Fruit fly (Drosophila melanogaster) whole organism, embryonic: ENCODE measurements around the gene CG43867.

ENCODE experiments used
- Aef1 ChIP-seq: fragments of 200-800 bp; sonication (Bioruptor generic); IDR thresholded peaks from 3 replicates; pipeline ENCODE4 v1.3.6; 2022; ENCODE audit warnings: missing biosample characterization, missing genetic modification characterization
- Asciz ChIP-seq: fragments of 200-800 bp; sonication (Bioruptor generic); optimal IDR thresholded peaks from 2 replicates; lab custom pipeline; 2017; ENCODE audit warnings: missing biosample characterization, mild to moderate bottlenecking, missing genetic modification characterization, missing genetic modification reagents
- Bteb2 ChIP-seq: fragments of 200-800 bp; sonication (Bioruptor generic); optimal IDR thresholded peaks from 2 replicates; lab custom pipeline; 2016; ENCODE audit warnings: missing biosample characterization, missing genetic modification characterization
- CG10209 ChIP-seq: fragments of 200-800 bp; sonication (Bioruptor generic); optimal IDR thresholded peaks from 3 replicates; lab custom pipeline; 2017; ENCODE audit warnings: missing biosample characterization, mild to moderate bottlenecking, missing genetic modification characterization, missing genetic modification reagents
- CG10543 ChIP-seq: fragments of 200-800 bp; sonication (Bioruptor generic); optimal IDR thresholded peaks from 3 replicates; lab custom pipeline; 2017; ENCODE audit warnings: missing biosample characterization, mild to moderate bottlenecking, missing genetic modification characterization, moderate library complexity
- CG11398 ChIP-seq: fragments of 200-800 bp; sonication (Bioruptor generic); optimal IDR thresholded peaks from 2 replicates; lab custom pipeline; 2016; ENCODE audit warnings: missing biosample characterization, missing genetic modification characterization
- CG11695 ChIP-seq: fragments of 200-800 bp; sonication (Bioruptor generic); IDR thresholded peaks from 3 replicates; pipeline ENCODE4 v1.3.6; 2022; ENCODE audit warnings: missing biosample characterization, missing genetic modification characterization
- CG1233 ChIP-seq: fragments of 200-800 bp; sonication (Bioruptor generic); optimal IDR thresholded peaks from 4 replicates; lab custom pipeline; 2018; ENCODE audit warnings: missing biosample characterization, mild to moderate bottlenecking, missing genetic modification characterization
- CG15011 ChIP-seq: fragments of 200-800 bp; sonication (Bioruptor generic); optimal IDR thresholded peaks from 3 replicates; lab custom pipeline; 2018; ENCODE audit warnings: missing biosample characterization, mild to moderate bottlenecking, missing genetic modification characterization
- CG15601 ChIP-seq: fragments of 200-800 bp; sonication (Bioruptor generic); optimal IDR thresholded peaks from 3 replicates; lab custom pipeline; 2019; ENCODE audit warnings: missing biosample characterization, mild to moderate bottlenecking, missing genetic modification characterization, moderate library complexity
- CG17361 ChIP-seq: fragments of 200-800 bp; sonication (Bioruptor generic); IDR thresholded peaks from 3 replicates; pipeline ENCODE4 v1.3.6; 2022; ENCODE audit warnings: missing biosample characterization, missing genetic modification characterization
- CG17829 ChIP-seq: fragments of 200-800 bp; optimal IDR thresholded peaks from 2 replicates; lab custom pipeline; 2019; ENCODE audit warnings: missing biosample characterization, mild to moderate bottlenecking, missing genetic modification characterization, moderate library complexity
- CG18011 ChIP-seq: fragments of 200-800 bp; sonication (Bioruptor generic); optimal IDR thresholded peaks from 2 replicates; lab custom pipeline; 2017; ENCODE audit warnings: missing biosample characterization, missing genetic modification characterization, mild to moderate bottlenecking, moderate library complexity, missing genotype
- CG18262 ChIP-seq: fragments of 200-800 bp; optimal IDR thresholded peaks from 3 replicates; lab custom pipeline; 2019; ENCODE audit warnings: missing biosample characterization, mild to moderate bottlenecking, missing genetic modification characterization, moderate library complexity
- CG32532 ChIP-seq: fragments of 200-800 bp; sonication (Bioruptor generic); IDR thresholded peaks from 2 replicates; pipeline ENCODE4 v1.3.6; 2022; ENCODE audit warnings: missing biosample characterization, missing genetic modification characterization
- CG33213 ChIP-seq: fragments of 200-800 bp; sonication (Bioruptor generic); optimal IDR thresholded peaks from 3 replicates; lab custom pipeline; 2016; ENCODE audit warnings: missing biosample characterization, missing genetic modification characterization
- CG4854 ChIP-seq: fragments of 200-800 bp; sonication (Bioruptor generic); optimal IDR thresholded peaks from 2 replicates; lab custom pipeline; 2016; ENCODE audit warnings: missing biosample characterization, missing genetic modification characterization, inconsistent platforms
- CG6175 ChIP-seq: fragments of 200-800 bp; sonication (Bioruptor generic); IDR thresholded peaks from 3 replicates; pipeline ENCODE4 v1.3.6; 2022; ENCODE audit warnings: missing biosample characterization, missing genetic modification characterization
- CG7745 ChIP-seq: fragments of 200-800 bp; sonication (Bioruptor generic); optimal IDR thresholded peaks from 2 replicates; lab custom pipeline; 2018; ENCODE audit warnings: missing biosample characterization, mild to moderate bottlenecking, missing genetic modification characterization, moderate library complexity
- CrebB ChIP-seq: fragments of 200-800 bp; sonication (Bioruptor generic); optimal IDR thresholded peaks from 3 replicates; lab custom pipeline; 2018; ENCODE audit warnings: missing biosample characterization, mild to moderate bottlenecking, missing genetic modification characterization
- Dp ChIP-seq: fragments of 200-800 bp; sonication (Bioruptor generic); optimal IDR thresholded peaks from 2 replicates; lab custom pipeline; 2018; ENCODE audit warnings: missing biosample characterization, mild to moderate bottlenecking, missing genetic modification characterization, moderate library complexity
- HLH3B ChIP-seq: fragments of 200-800 bp; sonication (Bioruptor generic); IDR thresholded peaks from 2 replicates; pipeline ENCODE4 v1.3.6; 2022; ENCODE audit warnings: missing biosample characterization, missing genetic modification characterization
- HLH4C ChIP-seq: fragments of 200-800 bp; sonication (Bioruptor generic); IDR thresholded peaks from 3 replicates; pipeline ENCODE4 v1.3.6; 2022; ENCODE audit warnings: missing biosample characterization, missing genetic modification characterization; ENCODE audit not compliant: partially characterized antibody
- HLH54F ChIP-seq: fragments of 200-800 bp; sonication (Bioruptor generic); optimal IDR thresholded peaks from 3 replicates; lab custom pipeline; 2016; ENCODE audit warnings: missing biosample characterization, missing genetic modification characterization
- Hr3 ChIP-seq: fragments of 200-800 bp; sonication (Bioruptor generic); optimal IDR thresholded peaks from 3 replicates; lab custom pipeline; 2016; ENCODE audit warnings: missing biosample characterization, missing genetic modification characterization
- Jarid2 ChIP-seq: fragments of 200-800 bp; sonication (Bioruptor generic); optimal IDR thresholded peaks from 3 replicates; lab custom pipeline; 2017; ENCODE audit warnings: mild to moderate bottlenecking, missing biosample characterization, missing genetic modification reagents, missing genetic modification characterization
- Myb ChIP-seq: fragments of 200-800 bp; sonication (Bioruptor generic); optimal IDR thresholded peaks from 2 replicates; lab custom pipeline; 2016; ENCODE audit warnings: missing biosample characterization, missing genetic modification characterization
- NK7.1 ChIP-seq: fragments of 200-800 bp; sonication (Bioruptor generic); optimal IDR thresholded peaks from 3 replicates; lab custom pipeline; 2016; ENCODE audit warnings: missing biosample characterization, missing genetic modification characterization
- Poxn ChIP-seq: fragments of 200-800 bp; sonication (Bioruptor generic); IDR thresholded peaks from 2 replicates; pipeline ENCODE4 v1.3.6; 2022; ENCODE audit warnings: missing biosample characterization, missing genetic modification characterization
- Stat92E ChIP-seq, 3 experiments: fragments of >200 bp in 2 of 3; fragments of 200-800 bp in 1 of 3; sonication (Bioruptor generic) in 1 of 3; optimal IDR thresholded peaks; 2 replicates each; lab custom pipeline; 2017 to 2019; ENCODE audit warnings: missing biosample characterization in 3 of 3, missing genetic modification characterization in 3 of 3, mild to moderate bottlenecking in 1 of 3, moderate library complexity in 1 of 3
- Xrp1 ChIP-seq: fragments of 200-800 bp; sonication (Bioruptor generic); IDR thresholded peaks from 2 replicates; pipeline ENCODE4 v1.3.6; 2022; ENCODE audit warnings: missing biosample characterization, missing genetic modification characterization
- ash1 ChIP-seq: fragments of 200-800 bp; sonication (Bioruptor generic); optimal IDR thresholded peaks from 2 replicates; lab custom pipeline; 2018; ENCODE audit warnings: missing biosample characterization, mild to moderate bottlenecking, missing genetic modification characterization
- bowl ChIP-seq: fragments of 200-800 bp; sonication (Bioruptor generic); IDR thresholded peaks from 2 replicates; pipeline ENCODE4 v1.3.6; 2022; ENCODE audit warnings: missing biosample characterization, missing genetic modification characterization
- br ChIP-seq: fragments of >200 bp; optimal IDR thresholded peaks from 2 replicates; lab custom pipeline; 2017
- btn ChIP-seq: fragments of 200-800 bp; sonication (Bioruptor generic); optimal IDR thresholded peaks from 2 replicates; lab custom pipeline; 2016; ENCODE audit warnings: missing biosample characterization, missing genetic modification characterization
- cato ChIP-seq: fragments of 200-800 bp; sonication (Bioruptor generic); optimal IDR thresholded peaks from 2 replicates; lab custom pipeline; 2016; ENCODE audit warnings: missing biosample characterization, missing genetic modification characterization, borderline replicate concordance
- da ChIP-seq: fragments of 200-800 bp; sonication (Bioruptor generic); optimal IDR thresholded peaks from 2 replicates; lab custom pipeline; 2016; ENCODE audit warnings: missing biosample characterization, missing genetic modification characterization
- gce ChIP-seq: fragments of 200-800 bp; sonication (Bioruptor generic); IDR thresholded peaks from 3 replicates; pipeline ENCODE4 v1.3.6; 2022; ENCODE audit warnings: missing biosample characterization, missing genetic modification characterization
- lbe ChIP-seq: fragments of 200-800 bp; sonication (Bioruptor generic); optimal IDR thresholded peaks from 2 replicates; lab custom pipeline; 2016; ENCODE audit warnings: missing biosample characterization, mild to moderate bottlenecking, missing genetic modification characterization
- maf-S ChIP-seq: fragments of 200-800 bp; sonication (Bioruptor generic); optimal IDR thresholded peaks from 2 replicates; lab custom pipeline; 2016; ENCODE audit warnings: missing biosample characterization, missing genetic modification characterization
- p53 ChIP-seq: fragments of 200-800 bp; sonication (Bioruptor generic); optimal IDR thresholded peaks from 2 replicates; lab custom pipeline; 2016; ENCODE audit warnings: missing biosample characterization, missing genetic modification characterization
- ranshi ChIP-seq: fragments of 200-800 bp; sonication (Bioruptor generic); IDR thresholded peaks from 2 replicates; pipeline ENCODE4 v1.3.6; 2022; ENCODE audit warnings: missing biosample characterization, missing genetic modification characterization
- row ChIP-seq: fragments of 200-800 bp; sonication (Bioruptor generic); IDR thresholded peaks from 3 replicates; pipeline ENCODE4 v1.3.6; 2022; ENCODE audit warnings: missing biosample characterization, missing genetic modification characterization
- sens-2 ChIP-seq: fragments of 200-800 bp; sonication (Bioruptor generic); IDR thresholded peaks from 2 replicates; pipeline ENCODE4 v1.3.6; 2022; ENCODE audit warnings: missing biosample characterization, missing genetic modification characterization
- shn ChIP-seq: fragments of 200-800 bp; sonication (Bioruptor generic); optimal IDR thresholded peaks from 3 replicates; lab custom pipeline; 2016; ENCODE audit warnings: missing biosample characterization, missing genetic modification characterization
- tna ChIP-seq: fragments of 200-800 bp; sonication (Bioruptor generic); IDR thresholded peaks from 2 replicates; pipeline ENCODE4 v1.3.6; 2022; ENCODE audit warnings: missing biosample characterization, missing genetic modification characterization; ENCODE audit not compliant: partially characterized antibody
- unc-4 ChIP-seq: fragments of 200-800 bp; sonication (Bioruptor generic); IDR thresholded peaks from 2 replicates; pipeline ENCODE4 v1.3.6; 2022; ENCODE audit warnings: missing biosample characterization, missing genetic modification characterization; ENCODE audit not compliant: partially characterized antibody
- vnd ChIP-seq: fragments of 200-800 bp; sonication (Bioruptor generic); IDR thresholded peaks from 3 replicates; pipeline ENCODE4 v1.3.6; 2022; ENCODE audit warnings: missing biosample characterization, missing genetic modification characterization; ENCODE audit not compliant: partially characterized antibody
- wor ChIP-seq: fragments of 200-800 bp; sonication (Bioruptor generic); IDR thresholded peaks from 2 replicates; pipeline ENCODE4 v1.3.6; 2022; ENCODE audit warnings: missing biosample characterization, missing genetic modification characterization

The CG43867 gene

dm6 chrX:900725-901345 is 26.9 kb downstream of the CG43867 start (continued):
- TF ChIP-seq HLH3B (GFP tag; lab: Robert Waterston, UW), result peak; percentile 85
- peak; percentile 81 for TF ChIP-seq CG32532
- peak; percentile 25 for TF ChIP-seq CG15011
- TF ChIP-seq CG1233, result peak; percentile 51
- peak; percentile 80 for TF ChIP-seq CG17361 (GFP tag; lab: Robert Waterston, UW)
- TF ChIP-seq CG18011 (GFP tag; lab: Kevin White, UChicago), result peak; percentile 56
- peak; percentile 30; the same call in 1 of the 2 replicates for TF ChIP-seq bowl (GFP tag; lab: Robert Waterston, UW)
- peak; percentile 54; the same call in 1 of the 2 replicates for TF ChIP-seq wor
- peak; percentile 76 for TF ChIP-seq ranshi
- peak; percentile 77 for TF ChIP-seq HLH54F (GFP tag; lab: Kevin White, UChicago)
- TF ChIP-seq CG6175, result peak; percentile 29; the same call in 1 of the 3 replicates
- peak; percentile 78 for TF ChIP-seq shn (GFP tag; lab: Kevin White, UChicago)
- peak; percentile 29 for TF ChIP-seq da (GFP tag; lab: Kevin White, UChicago)
- peak; percentile 56 for TF ChIP-seq btn
- peak; percentile 45 for TF ChIP-seq CG15601
- peak; percentile 84 for TF ChIP-seq Xrp1 (GFP tag; lab: Robert Waterston, UW)
- peak; percentile 53; the same call in 1 of the 2 replicates for TF ChIP-seq sens-2 (GFP tag; lab: Robert Waterston, UW)
- peak; percentile 73 for TF ChIP-seq Aef1 (GFP tag; lab: Robert Waterston, UW)
- peak; percentile 50 for TF ChIP-seq CG10543 (GFP tag; lab: Kevin White, UChicago)
- peak; percentile 81 for TF ChIP-seq CrebB
- peak; percentile 55 for TF ChIP-seq NK7.1 (GFP tag; lab: Kevin White, UChicago)
- peak; percentile 79 for TF ChIP-seq CG11398 (GFP tag; lab: Kevin White, UChicago)
- TF ChIP-seq lbe, result peak; percentile 86
- peak; percentile 76 for TF ChIP-seq CG10209
- TF ChIP-seq ash1 (GFP tag; lab: Kevin White, UChicago), result no peak
- no peak for TF ChIP-seq Dp (GFP tag; lab: Kevin White, UChicago)
- TF ChIP-seq CG4854 (GFP tag; lab: Kevin White, UChicago), result peak; percentile 50
- peak; percentile 95 for TF ChIP-seq row (GFP tag; lab: Robert Waterston, UW)
- no peak for TF ChIP-seq unc-4 (GFP tag; lab: Robert Waterston, UW)
- 0 out of 3 replicates have a peak, but pooled peaks have one; percentile 18 for TF ChIP-seq HLH4C (GFP tag; lab: Robert Waterston, UW)
- TF ChIP-seq tna (GFP tag; lab: Robert Waterston, UW), result no peak
- no peak for TF ChIP-seq CG7745 (tag; lab: Kevin White, UChicago)
- TF ChIP-seq br (lab: Kevin White, UChicago), result no peak
- TF ChIP-seq CG33213 (GFP tag; lab: Kevin White, UChicago), result peak; percentile 36
- no peak for TF ChIP-seq vnd (GFP tag; lab: Robert Waterston, UW)
- peak; percentile 76 for TF ChIP-seq CG18262
- peak; percentile 83 for TF ChIP-seq CG11695 (GFP tag; lab: Robert Waterston, UW)
- TF ChIP-seq Asciz (GFP tag; lab: Kevin White, UChicago), result peak; percentile 45
- TF ChIP-seq Poxn (GFP tag; lab: Robert Waterston, UW), result 0 out of 2 replicates have a peak, but pooled peaks have one; percentile 23
- peak; percentile 72 for TF ChIP-seq Hr3
- peak; percentile 22 for TF ChIP-seq Jarid2 (GFP tag; lab: Kevin White, UChicago)
- peak; percentile 78 for TF ChIP-seq CG17829
- TF ChIP-seq p53 (GFP tag; lab: Kevin White, UChicago), result peak; percentile 38
- no peak for TF ChIP-seq Stat92E (GFP tag; optimal IDR thresholded peaks at IDR 0.05; lab: Kevin White, UChicago)
- 0 out of 3 replicates have a peak, but pooled peaks have one; percentile 31 for TF ChIP-seq gce (GFP tag; lab: Robert Waterston, UW)
- peak; percentile 62 for TF ChIP-seq Bteb2 (GFP tag; lab: Kevin White, UChicago)
- TF ChIP-seq cato (GFP tag; lab: Kevin White, UChicago), result peak; percentile 60
- TF ChIP-seq maf-S (GFP tag; lab: Kevin White, UChicago), result peak; percentile 67
- peak; percentile 47 for TF ChIP-seq Myb (GFP tag; lab: Kevin White, UChicago)
